Fruit fly (Drosophila melanogaster) ovary, adult (tissue): ENCODE results near the gene Cbl.

Experiments used
- CG17801 ChIP-seq: fragments of 200-800 bp; optimal IDR thresholded peaks from 2 replicates; lab custom pipeline; 2019; ENCODE audit warnings: missing biosample characterization, mild to moderate bottlenecking, missing genetic modification characterization, moderate library complexity; ENCODE audit not compliant: partially characterized antibody

The Cbl gene

DNA sequence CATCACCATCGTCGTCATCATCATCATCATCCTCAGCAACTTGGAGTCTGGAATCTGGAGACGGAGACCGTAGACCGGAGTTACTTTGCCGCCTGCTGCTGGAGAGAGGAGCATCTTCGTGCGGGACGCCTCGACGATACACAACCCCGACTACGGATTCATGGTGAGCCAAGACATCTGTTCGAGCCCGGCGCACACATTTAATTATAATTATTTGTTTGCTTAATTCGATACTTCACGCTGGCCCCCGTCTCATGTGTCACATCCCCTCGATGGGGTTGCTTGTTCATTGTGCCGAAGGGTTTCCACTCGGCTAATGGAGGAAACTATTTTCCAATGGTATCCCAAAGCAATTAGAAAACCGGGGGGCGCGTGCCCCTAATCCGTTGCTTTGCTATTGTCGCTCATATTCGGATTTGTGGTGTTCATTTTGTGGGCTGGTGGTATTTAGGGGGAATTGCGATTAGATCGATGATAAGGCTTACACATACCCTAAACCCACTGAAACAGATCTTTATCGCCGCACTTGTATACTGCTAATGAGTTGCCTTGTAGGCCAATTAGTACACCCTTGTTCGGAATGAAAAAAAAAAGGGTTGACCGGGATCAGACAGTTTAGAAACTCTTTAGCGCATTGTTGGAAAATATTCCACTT is 27.3 kb downstream of the Cbl start:
- TF ChIP-seq CG17801 (GFP tag; lab: Kevin White, UChicago) = no peak

dm6 chr3L:8452986-8453385 is 28.2 kb downstream of the Cbl start:
- no peak for TF ChIP-seq CG17801 (GFP tag; lab: Kevin White, UChicago)

- no peak for TF ChIP-seq CG17801 (GFP tag; lab: Kevin White, UChicago)
Measured at dm6 chr3L:8453443-8454360, 28.9 kb downstream of the Cbl start.

- TF ChIP-seq CG17801 (GFP tag; lab: Kevin White, UChicago) = peak; percentile 83
Measured at dm6 chr3L:8455015-8455908, 30.5 kb downstream of the Cbl start.

dm6 chr3L:8456472-8457049 is 31.8 kb downstream of the Cbl start:
- no peak for TF ChIP-seq CG17801 (GFP tag; lab: Kevin White, UChicago)

- TF ChIP-seq CG17801 (GFP tag; lab: Kevin White, UChicago) = peak; percentile 77
Measured at dm6 chr3L:8457866-8458766, 33.4 kb downstream of the Cbl start.

DNA sequence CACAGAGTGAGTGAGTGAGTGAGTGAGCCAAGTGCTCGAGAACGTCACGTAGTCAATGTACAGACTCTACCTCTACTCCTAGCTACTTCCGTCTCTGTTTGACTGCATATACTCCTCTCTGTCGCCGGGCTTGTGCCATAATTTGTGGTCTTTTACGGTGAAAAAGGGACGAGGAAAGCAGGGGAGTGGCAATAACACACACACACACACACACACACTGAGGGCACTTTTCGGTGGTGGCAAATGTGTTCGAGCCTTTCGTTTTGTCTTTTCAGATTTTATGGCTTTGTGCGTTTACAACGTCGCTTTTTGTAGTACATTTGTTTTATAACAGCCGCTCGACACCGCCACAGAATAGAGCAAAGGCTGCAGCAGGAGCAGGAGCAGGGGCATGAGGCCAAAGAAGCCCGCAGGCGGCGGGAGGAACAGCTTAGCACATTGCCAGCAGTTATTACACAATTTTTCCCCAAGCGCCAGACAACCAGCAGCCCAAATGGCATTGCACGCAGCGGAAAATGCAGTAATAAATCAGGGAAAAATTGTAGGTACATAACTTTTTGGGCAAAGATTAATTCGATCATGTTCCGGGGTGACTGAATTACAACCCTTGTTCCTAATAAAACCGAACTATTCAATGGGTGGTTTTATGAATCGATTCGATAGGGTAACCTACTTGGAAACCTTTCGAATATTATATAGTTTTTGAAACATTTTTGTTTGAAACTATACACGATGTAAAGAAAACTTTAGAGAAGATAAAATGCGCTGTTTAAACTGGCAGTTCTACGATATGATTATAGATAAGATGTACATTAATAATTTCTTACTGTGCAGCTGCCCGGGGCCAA is 34.2 kb downstream of the Cbl start:
- no peak for TF ChIP-seq CG17801 (GFP tag; lab: Kevin White, UChicago)

- no peak for TF ChIP-seq CG17801 (GFP tag; lab: Kevin White, UChicago)
Measured at dm6 chr3L:8459615-8460004, 34.9 kb downstream of the Cbl start.

DNA sequence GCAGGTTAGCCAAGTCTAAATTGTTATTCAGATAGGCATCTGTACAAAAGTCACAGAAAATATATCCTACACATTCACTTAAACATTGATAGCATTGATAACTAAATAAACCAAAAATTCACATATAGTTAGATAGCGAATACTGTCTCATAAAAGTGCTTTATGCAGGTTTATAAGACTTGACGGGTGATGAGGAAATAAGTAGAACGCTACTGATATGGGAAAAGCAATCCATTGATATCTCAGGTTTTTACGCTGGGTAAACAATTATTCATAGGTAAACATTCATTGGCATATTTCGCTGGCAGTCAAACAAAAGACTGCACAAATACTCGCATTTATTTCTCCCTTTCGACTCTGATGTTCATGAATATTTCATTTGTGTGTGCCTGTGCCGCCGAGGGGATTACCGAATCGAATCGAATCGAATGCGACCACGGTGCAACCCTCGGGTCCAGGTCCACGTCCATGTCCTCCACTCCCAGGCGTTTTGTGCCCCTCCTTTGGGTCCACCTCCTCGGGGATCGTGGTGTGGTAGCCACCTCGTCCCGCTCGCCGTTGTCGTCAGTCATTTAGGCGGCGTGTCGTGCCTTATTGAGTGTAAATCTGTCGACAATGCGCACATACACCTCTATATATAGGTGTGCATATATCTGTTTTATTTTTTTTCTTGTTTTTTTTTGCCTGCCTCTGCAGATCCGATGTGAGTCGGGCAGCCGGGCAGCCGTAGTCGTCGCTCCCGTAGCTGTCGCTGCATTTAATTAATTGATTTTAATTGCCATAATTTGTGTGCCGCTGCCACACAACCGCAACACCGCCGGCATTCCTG is 35.5 kb downstream of the Cbl start:
- TF ChIP-seq CG17801 (GFP tag; lab: Kevin White, UChicago) = no peak

DNA sequence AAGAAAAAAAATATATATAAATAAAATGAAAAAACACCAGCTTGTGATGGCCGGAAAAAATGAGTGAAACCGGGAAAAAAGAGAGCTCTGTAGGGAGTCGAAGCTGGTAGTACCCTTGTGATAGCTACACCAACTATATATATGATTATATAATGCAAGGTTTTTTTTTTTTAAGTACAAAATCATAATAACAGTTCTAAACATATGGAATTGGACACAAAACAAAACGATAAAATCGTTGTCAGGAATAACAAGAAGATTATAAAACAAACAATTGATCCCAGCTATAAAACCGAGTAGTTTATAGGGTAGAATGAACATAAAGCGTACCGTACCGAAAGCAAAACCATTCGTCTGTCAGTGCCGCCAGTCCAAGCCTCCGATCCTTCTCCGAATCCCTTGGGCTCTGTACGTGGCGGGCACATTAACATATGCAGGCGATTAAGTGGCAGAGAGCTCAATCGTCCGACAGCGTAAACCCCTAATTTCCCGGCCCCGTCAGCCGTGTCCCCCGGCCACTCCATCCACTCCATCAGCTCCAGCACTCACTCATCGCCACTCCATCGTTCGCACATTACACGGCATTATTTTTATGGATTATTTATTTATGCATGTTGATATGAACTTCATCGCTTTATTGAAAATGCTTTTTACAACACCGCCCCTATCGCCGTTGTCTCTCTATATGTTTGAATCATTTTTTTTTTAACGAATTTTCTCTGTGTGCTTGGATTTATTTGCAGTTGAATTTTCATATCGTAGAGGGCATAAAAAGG is 36.7 kb downstream of the Cbl start:
- no peak for TF ChIP-seq CG17801 (GFP tag; lab: Kevin White, UChicago)

- TF ChIP-seq CG17801 (GFP tag; lab: Kevin White, UChicago) = no peak
Measured at dm6 chr3L:8480944-8481343, 56.2 kb downstream of the Cbl start.
